Worm (Caenorhabditis elegans): ENCODE measurements around the gene arp-6.

arp-6 gene

DNA sequence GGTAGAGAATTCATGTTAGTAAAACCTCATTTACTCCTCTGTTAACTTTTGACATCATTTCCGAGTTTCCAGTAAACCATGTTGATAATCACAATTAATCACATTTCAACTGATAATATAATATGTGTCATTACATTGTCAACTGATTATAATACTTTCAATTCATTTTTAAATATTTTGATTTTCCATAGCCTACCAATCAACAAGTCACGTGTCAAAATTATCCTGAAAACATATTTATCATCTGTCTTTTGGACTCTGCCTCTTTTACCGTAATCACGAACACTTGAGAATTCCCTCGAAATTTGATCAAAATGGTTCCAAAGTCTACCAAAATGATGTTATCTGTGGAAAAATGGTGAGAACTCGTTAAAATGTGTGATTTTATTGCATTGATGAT is 36.9 kb upstream of the arp-6 start:
- TF ChIP-seq unc-120 (tag; optimal IDR thresholded peaks at IDR 0.05; ENCODE audit: poor library complexity, severe bottlenecking) (no peak), ham-2 (GFP tag; optimal IDR thresholded peaks at IDR 0.05) (no peak), ces-1 (GFP tag; optimal IDR thresholded peaks at IDR 0.05) (no peak)

DNA sequence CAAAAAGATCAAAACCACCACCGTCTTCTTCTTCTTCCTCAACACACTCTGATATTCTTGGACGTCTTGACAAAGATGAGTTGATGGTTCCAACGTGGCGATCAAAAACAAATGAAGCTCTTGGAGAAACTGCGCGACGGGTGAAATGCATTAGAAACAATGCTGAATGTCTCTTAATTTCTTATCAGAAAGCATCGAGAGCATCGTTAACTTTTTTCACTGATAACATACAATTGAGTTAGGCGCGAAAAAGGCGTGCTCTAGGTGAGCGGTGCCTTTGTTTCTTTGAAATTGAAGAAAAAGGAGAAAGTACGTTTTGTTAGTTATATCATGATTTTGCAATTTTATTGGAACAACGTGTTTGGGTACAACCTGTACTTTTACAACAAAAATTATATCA is 36.1 kb upstream of the arp-6 start, which contains the start of gene gpcp-2:
Gene gpcp-2, minus strand, starts transcription at position 153 of the 400 bp plus-strand sequence.
- TF ChIP-seq ceh-39 (tag; optimal IDR thresholded peaks at IDR 0.05): no peak
- TF ChIP-seq nhr-2 (tag; optimal IDR thresholded peaks at IDR 0.05): no peak
- TF ChIP-seq nhr-237 (tag; optimal IDR thresholded peaks at IDR 0.05): no peak
- no peak for TF ChIP-seq elt-1 (tag; optimal IDR thresholded peaks at IDR 0.05; ENCODE audit: borderline replicate concordance, insufficient read depth)
- no peak for TF ChIP-seq blmp-1 (tag; optimal IDR thresholded peaks at IDR 0.05)
- no peak for TF ChIP-seq nhr-28 (tag; optimal IDR thresholded peaks at IDR 0.05)
- TF ChIP-seq nhr-12 (tag; optimal IDR thresholded peaks at IDR 0.05): no peak
- no peak for TF ChIP-seq M03D4.4 (tag; optimal IDR thresholded peaks at IDR 0.05)
- TF ChIP-seq unc-39 (tag; optimal IDR thresholded peaks at IDR 0.05): no peak
- no peak for TF ChIP-seq lsy-2 (tag; optimal IDR thresholded peaks at IDR 0.05)
- no peak for TF ChIP-seq sptf-1 (tag; optimal IDR thresholded peaks at IDR 0.05)
- no peak for TF ChIP-seq ceh-83 (GFP tag; optimal IDR thresholded peaks at IDR 0.05)
- no peak for TF ChIP-seq zip-8 (tag; optimal IDR thresholded peaks at IDR 0.05)
- TF ChIP-seq lin-13 (tag; optimal IDR thresholded peaks at IDR 0.05): no peak
- TF ChIP-seq cnd-1 (tag; optimal IDR thresholded peaks at IDR 0.05): no peak
- TF ChIP-seq unc-62 (GFP tag; optimal IDR thresholded peaks at IDR 0.05): no peak
- no peak for TF ChIP-seq ces-1 (GFP tag; optimal IDR thresholded peaks at IDR 0.05)

DNA sequence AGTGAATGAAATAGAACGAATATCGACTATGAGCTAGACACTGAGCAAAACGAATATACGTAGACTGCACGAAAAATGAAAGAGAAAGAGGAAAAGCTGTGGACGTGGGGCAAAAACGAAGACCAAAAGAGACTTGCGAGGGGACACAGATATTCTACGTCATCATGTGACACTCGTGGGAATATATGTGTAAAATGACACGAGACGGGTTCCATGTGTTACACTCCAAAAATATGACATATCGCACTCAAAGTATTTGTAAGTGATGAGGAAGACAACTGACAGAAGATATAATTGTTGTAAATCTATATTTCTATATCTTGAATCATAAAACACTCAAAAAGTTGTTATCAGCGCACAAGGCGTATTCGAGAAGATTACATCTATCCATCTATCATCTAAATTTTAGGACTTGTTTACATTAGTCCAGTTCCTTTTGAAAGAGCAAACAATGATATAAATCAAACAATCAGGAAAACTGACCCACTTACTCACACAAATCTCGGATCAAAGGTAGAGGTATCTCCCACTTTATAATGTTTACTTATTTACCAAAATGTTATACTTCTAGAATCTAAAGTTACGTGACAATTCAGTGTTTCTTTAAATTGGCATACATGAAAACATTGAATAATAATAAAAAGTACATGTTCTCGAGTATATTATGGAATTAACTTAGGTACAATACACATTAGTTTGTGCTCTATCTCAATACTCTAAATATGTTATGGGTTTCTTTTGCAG is 34.8 kb upstream of the arp-6 start:
- TF ChIP-seq M03D4.4 (tag; optimal IDR thresholded peaks at IDR 0.05) (no peak), mab-5 (tag; optimal IDR thresholded peaks at IDR 0.05) (no peak), elt-1 (tag; optimal IDR thresholded peaks at IDR 0.05; ENCODE audit: borderline replicate concordance, insufficient read depth) (no peak), lin-32 (GFP tag; optimal IDR thresholded peaks at IDR 0.05) (no peak), ztf-11 (tag; optimal IDR thresholded peaks at IDR 0.05) (no peak), ceh-39 (tag; optimal IDR thresholded peaks at IDR 0.05) (no peak), sptf-1 (tag; optimal IDR thresholded peaks at IDR 0.05) (no peak), nhr-12 (tag; optimal IDR thresholded peaks at IDR 0.05) (no peak), mep-1 (tag; optimal IDR thresholded peaks at IDR 0.05) (no peak), tbx-8 (GFP tag; optimal IDR thresholded peaks at IDR 0.05) (no peak), ceh-83 (GFP tag; optimal IDR thresholded peaks at IDR 0.05) (no peak), ces-1 (GFP tag; optimal IDR thresholded peaks at IDR 0.05) (peak; percentile 31), unc-62 (GFP tag; optimal IDR thresholded peaks at IDR 0.05) (peak; percentile 84), unc-39 (tag; optimal IDR thresholded peaks at IDR 0.05) (no peak), unc-120 (tag; optimal IDR thresholded peaks at IDR 0.05; ENCODE audit: poor library complexity, severe bottlenecking) (peak; percentile 60), nhr-28 (tag; optimal IDR thresholded peaks at IDR 0.05) (no peak), hlh-1 (tag; optimal IDR thresholded peaks at IDR 0.05) (peak; percentile 50), blmp-1 (tag; optimal IDR thresholded peaks at IDR 0.05) (no peak), lsy-2 (tag; optimal IDR thresholded peaks at IDR 0.05) (no peak), sem-2 (GFP tag; optimal IDR thresholded peaks at IDR 0.05) (no peak), bed-3 (GFP tag; optimal IDR thresholded peaks at IDR 0.05) (no peak), nhr-2 (tag; optimal IDR thresholded peaks at IDR 0.05) (no peak), ham-2 (GFP tag; optimal IDR thresholded peaks at IDR 0.05) (no peak)

DNA sequence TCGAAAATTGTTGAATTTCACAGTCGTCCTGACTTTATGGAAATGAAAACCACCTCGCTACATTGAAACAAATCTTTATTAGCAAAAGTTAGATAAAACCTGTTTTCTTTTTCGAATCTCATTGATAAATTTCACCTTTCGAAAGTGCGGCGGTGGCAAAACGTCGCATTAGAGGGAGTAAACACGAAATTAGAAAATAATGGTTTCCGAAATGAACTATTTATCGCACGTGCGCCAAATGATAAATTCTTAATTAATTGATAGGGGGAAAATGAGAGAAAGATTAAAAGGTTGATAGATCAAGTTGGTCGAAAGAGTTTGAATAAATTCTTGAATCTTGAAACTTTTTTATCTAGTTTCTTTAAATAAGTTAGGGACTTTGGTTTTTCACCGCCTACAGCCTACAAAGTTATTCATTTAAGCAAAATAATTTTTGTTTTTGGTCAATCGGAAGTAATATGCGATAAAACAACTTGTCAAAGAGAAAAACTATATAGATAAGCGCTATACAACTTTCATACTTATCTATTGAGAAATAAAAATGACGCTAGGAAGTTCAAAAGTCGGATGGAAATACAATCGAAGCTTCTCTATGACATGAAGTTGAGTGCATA is 34.0 kb upstream of the arp-6 start:
- no peak for TF ChIP-seq lin-13 (tag; optimal IDR thresholded peaks at IDR 0.05)

DNA sequence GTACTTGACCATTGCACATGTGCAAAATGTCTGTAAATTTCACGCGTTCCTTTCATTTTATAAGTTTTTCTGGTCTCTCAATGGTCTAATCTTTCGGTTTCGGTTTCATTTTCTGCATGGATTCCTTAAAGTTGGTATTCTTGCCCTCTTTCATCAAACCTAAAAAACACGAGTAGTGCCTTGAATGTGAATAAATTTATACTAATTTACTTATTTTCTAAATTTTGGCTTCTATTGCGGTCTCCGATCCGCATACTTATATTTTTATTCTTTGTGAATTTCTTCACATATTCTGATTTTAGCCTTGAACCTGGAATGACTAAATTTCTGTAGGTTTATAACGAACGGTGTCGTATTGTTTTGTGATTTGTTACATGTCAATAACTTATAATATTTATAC is 28.8 kb upstream of the arp-6 start, which contains the start of gene pdha-1:
Gene pdha-1, plus strand, starts transcription at position 301 of the 400 bp plus-strand sequence.
- no peak for TF ChIP-seq ces-1 (GFP tag; optimal IDR thresholded peaks at IDR 0.05)
- no peak for TF ChIP-seq mab-5 (tag; optimal IDR thresholded peaks at IDR 0.05)
- TF ChIP-seq hlh-1 (tag; optimal IDR thresholded peaks at IDR 0.05): no peak
- TF ChIP-seq ztf-11 (tag; optimal IDR thresholded peaks at IDR 0.05): no peak
- no peak for TF ChIP-seq nhr-28 (tag; optimal IDR thresholded peaks at IDR 0.05)
- TF ChIP-seq bed-3 (GFP tag; optimal IDR thresholded peaks at IDR 0.05): no peak
- no peak for TF ChIP-seq nhr-12 (tag; optimal IDR thresholded peaks at IDR 0.05)
- TF ChIP-seq elt-1 (tag; optimal IDR thresholded peaks at IDR 0.05; ENCODE audit: borderline replicate concordance, insufficient read depth): no peak
- TF ChIP-seq unc-39 (tag; optimal IDR thresholded peaks at IDR 0.05): no peak
